Worm (Caenorhabditis elegans): Measurements from ENCODE around the gene C06A6.7.
A peak's percentile ranks its signal among the peaks of the same experiment; 100 is the strongest.

The C06A6.7 gene

ce11 chrIV:7817852-7818251 is 20.5 kb downstream of the C06A6.7 start, which contains the start of gene ric-3:
Gene ric-3, plus strand, starts transcription at chrIV:7818251.
- TF ChIP-seq F13H6.1 (tag; optimal IDR thresholded peaks at IDR 0.05), result peak; percentile 84
- peak; percentile 38 for TF ChIP-seq fos-1 (tag; optimal IDR thresholded peaks at IDR 0.05)
- peak; percentile 26 for TF ChIP-seq nhr-21 (tag; optimal IDR thresholded peaks at IDR 0.05)
- peak; percentile 71 for TF ChIP-seq sem-4 (tag; optimal IDR thresholded peaks at IDR 0.05)
- no peak for TF ChIP-seq dmd-4 (tag; optimal IDR thresholded peaks at IDR 0.05)
- peak; percentile 86 for TF ChIP-seq sma-9 (GFP tag; optimal IDR thresholded peaks at IDR 0.05)
- no peak for TF ChIP-seq sma-9 (tag; optimal IDR thresholded peaks at IDR 0.05)
- TF ChIP-seq sma-3 (GFP tag; optimal IDR thresholded peaks at IDR 0.05), result no peak
- peak; percentile 84 for TF ChIP-seq nhr-129 (tag; optimal IDR thresholded peaks at IDR 0.05)
- TF ChIP-seq mdl-1 (tag; optimal IDR thresholded peaks at IDR 0.05), result peak in 1 of 2 experiments; percentile 10
- TF ChIP-seq nhr-6 (tag; optimal IDR thresholded peaks at IDR 0.05), result peak; percentile 72
- TF ChIP-seq blmp-1 (tag; optimal IDR thresholded peaks at IDR 0.05; ENCODE audit: insufficient read depth), result no peak
- TF ChIP-seq C34F6.9 (tag; optimal IDR thresholded peaks at IDR 0.05), result peak; percentile 93
- TF ChIP-seq unc-55 (GFP tag; optimal IDR thresholded peaks at IDR 0.05), result peak; percentile 89
- TF ChIP-seq egl-27 (tag; optimal IDR thresholded peaks at IDR 0.05), result peak; percentile 42
- TF ChIP-seq lin-11 (tag; optimal IDR thresholded peaks at IDR 0.05), result peak; percentile 54
- peak; percentile 45 for TF ChIP-seq mab-5 (tag; optimal IDR thresholded peaks at IDR 0.05)
- no peak for TF ChIP-seq unc-39 (tag; optimal IDR thresholded peaks at IDR 0.05)
- TF ChIP-seq lsy-2 (tag; optimal IDR thresholded peaks at IDR 0.05), result peak; percentile 15 to 79
- peak; percentile 75 for TF ChIP-seq zag-1 (tag; optimal IDR thresholded peaks at IDR 0.05)
- TF ChIP-seq crh-2 (tag; optimal IDR thresholded peaks at IDR 0.05), result peak; percentile 68
- peak; percentile 36 for TF ChIP-seq snpc-4 (tag; optimal IDR thresholded peaks at IDR 0.05)
- no peak for TF ChIP-seq mbf-1 (tag; optimal IDR thresholded peaks at IDR 0.05)
- peak; percentile 26 for TF ChIP-seq lin-13 (GFP tag; optimal IDR thresholded peaks at IDR 0.05)

- TF ChIP-seq fos-1 (tag; optimal IDR thresholded peaks at IDR 0.05) (no peak), unc-55 (GFP tag; optimal IDR thresholded peaks at IDR 0.05) (peak; percentile 41), skn-1 (tag; optimal IDR thresholded peaks at IDR 0.05) (no peak), nhr-12 (tag; optimal IDR thresholded peaks at IDR 0.05) (no peak), nhr-77 (tag; optimal IDR thresholded peaks at IDR 0.05) (no peak), nhr-10 (tag; optimal IDR thresholded peaks at IDR 0.05) (no peak), elt-3 (tag; optimal IDR thresholded peaks at IDR 0.05) (no peak), C34F6.9 (tag; optimal IDR thresholded peaks at IDR 0.05) (peak; percentile 13), crh-2 (tag; optimal IDR thresholded peaks at IDR 0.05) (peak; percentile 20), nhr-11 (tag; optimal IDR thresholded peaks at IDR 0.05) (no peak), nhr-129 (tag; optimal IDR thresholded peaks at IDR 0.05) (peak; percentile 43), gmeb-1 (tag; optimal IDR thresholded peaks at IDR 0.05) (peak; percentile 88), sma-3 (GFP tag; optimal IDR thresholded peaks at IDR 0.05) (peak; percentile 57), lin-11 (tag; optimal IDR thresholded peaks at IDR 0.05) (no peak), sma-9 (GFP tag; optimal IDR thresholded peaks at IDR 0.05) (peak; percentile 16), sma-9 (tag; optimal IDR thresholded peaks at IDR 0.05) (no peak), blmp-1 (tag; optimal IDR thresholded peaks at IDR 0.05; ENCODE audit: insufficient read depth) (no peak), zag-1 (tag; optimal IDR thresholded peaks at IDR 0.05) (no peak), lsy-2 (tag; optimal IDR thresholded peaks at IDR 0.05) (peak in 1 of 2 experiments; percentile 56)
Measured at ce11 chrIV:7816402-7817102, 21.8 kb downstream of the C06A6.7 start.

ce11 chrIV:7815683-7816183 is 22.6 kb downstream of the C06A6.7 start, which contains the start of gene cdgs-1:
Gene cdgs-1, minus strand, starts transcription at chrIV:7815733.
- TF ChIP-seq mdl-1 (tag; optimal IDR thresholded peaks at IDR 0.05) (peak; percentile 62 to 64), nhr-129 (tag; optimal IDR thresholded peaks at IDR 0.05) (peak; percentile 77), C34F6.9 (tag; optimal IDR thresholded peaks at IDR 0.05) (peak; percentile 73), F13H6.1 (tag; optimal IDR thresholded peaks at IDR 0.05) (peak; percentile 19), ceh-82 (tag; optimal IDR thresholded peaks at IDR 0.05) (no peak), lsy-2 (tag; optimal IDR thresholded peaks at IDR 0.05) (peak in 1 of 2 experiments; percentile 59), mab-5 (tag; optimal IDR thresholded peaks at IDR 0.05) (no peak), nhr-25 (tag; optimal IDR thresholded peaks at IDR 0.05) (peak; percentile 30), nhr-10 (tag; optimal IDR thresholded peaks at IDR 0.05) (no peak), sma-9 (GFP tag; optimal IDR thresholded peaks at IDR 0.05) (peak; percentile 63), sma-9 (tag; optimal IDR thresholded peaks at IDR 0.05) (no peak), unc-55 (GFP tag; optimal IDR thresholded peaks at IDR 0.05) (peak; percentile 57), fos-1 (tag; optimal IDR thresholded peaks at IDR 0.05) (peak; percentile 20), crh-2 (tag; optimal IDR thresholded peaks at IDR 0.05) (peak; percentile 75)

- no peak for TF ChIP-seq lin-39 (tag; optimal IDR thresholded peaks at IDR 0.05)
- TF ChIP-seq egl-27 (tag; optimal IDR thresholded peaks at IDR 0.05), result no peak
- TF ChIP-seq mdl-1 (tag; optimal IDR thresholded peaks at IDR 0.05), result no peak
- TF ChIP-seq lin-13 (GFP tag; optimal IDR thresholded peaks at IDR 0.05), result no peak
- no peak for TF ChIP-seq ama-1 (optimal IDR thresholded peaks at IDR 0.05)
- no peak for TF ChIP-seq nhr-25 (tag; optimal IDR thresholded peaks at IDR 0.05)
- TF ChIP-seq lsy-2 (tag; optimal IDR thresholded peaks at IDR 0.05), result no peak
Measured at ce11 chrIV:7812709-7813108, 25.6 kb downstream of the C06A6.7 start, which contains the start of gene zgpa-1. Gene zgpa-1, minus strand, starts transcription at chrIV:7812809.

Measured in whole organism, L2 larva.